Fruit fly (Drosophila melanogaster) whole organism: Measurements from ENCODE around the gene Spn85F.

Experiments used
- CG8478 ChIP-seq: fragments of >200 bp; optimal IDR thresholded peaks from 2 replicates; lab custom pipeline; 2018; ENCODE audit warnings: inconsistent platforms
- Dll ChIP-seq: fragments of >200 bp; optimal IDR thresholded peaks from 2 replicates; lab custom pipeline; 2017
- EcR ChIP-seq, 2 experiments: fragments of >200 bp; optimal IDR thresholded peaks; 2 replicates each; lab custom pipeline; 2017; ENCODE audit warnings: missing biosample characterization in 2 of 2, missing genetic modification characterization in 2 of 2, missing genetic modification reagents in 2 of 2
- pan ChIP-seq: fragments of >200 bp; optimal IDR thresholded peaks from 2 replicates; lab custom pipeline; 2017
- psq ChIP-seq: fragments of >200 bp; optimal IDR thresholded peaks from 2 replicates; lab custom pipeline; 2017
- usp ChIP-seq: fragments of >200 bp; optimal IDR thresholded peaks from 2 replicates; lab custom pipeline; 2017; ENCODE audit warnings: missing biosample characterization, missing genetic modification characterization, mixed read lengths

DNA sequence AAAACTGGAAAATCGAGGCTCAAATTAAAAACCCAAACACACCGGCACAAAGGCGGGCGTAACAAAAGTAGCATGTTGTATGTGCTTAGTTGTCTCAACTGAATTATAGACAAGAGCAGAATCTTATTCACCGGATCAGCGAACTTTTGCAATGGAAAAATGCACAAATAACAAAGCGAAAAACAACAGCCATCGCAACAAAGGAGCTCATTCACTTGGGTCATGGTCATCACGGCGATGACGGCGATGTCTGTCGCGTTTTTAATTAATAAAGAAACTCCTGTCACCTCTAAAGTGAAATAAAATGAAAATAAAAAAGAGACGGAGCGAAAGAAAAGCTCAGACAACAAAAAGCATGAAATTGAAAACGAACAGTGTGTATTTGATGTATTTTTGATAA lies 42.2 kb downstream of the Spn85F start:
- TF ChIP-seq psq (lab: Kevin White, UChicago), result no peak
- no peak for TF ChIP-seq usp (GFP tag; lab: Kevin White, UChicago)
- no peak for TF ChIP-seq CG8478 (lab: Kevin White, UChicago)
- TF ChIP-seq EcR (GFP tag; optimal IDR thresholded peaks at IDR 0.05; lab: Kevin White, UChicago), result no peak
- no peak for TF ChIP-seq Dll (lab: Kevin White, UChicago)
- no peak for TF ChIP-seq pan (lab: Kevin White, UChicago)
